Fruit fly (Drosophila melanogaster) whole organism: ENCODE data around the gene comm2.

Experiments
- CG8478 ChIP-seq: fragments of >200 bp; optimal IDR thresholded peaks from 2 replicates; lab custom pipeline; 2018; ENCODE audit warnings: inconsistent platforms
- Dll ChIP-seq: fragments of >200 bp; optimal IDR thresholded peaks from 2 replicates; lab custom pipeline; 2017
- EcR ChIP-seq, 2 experiments: fragments of >200 bp; optimal IDR thresholded peaks; 2 replicates each; lab custom pipeline; 2017; ENCODE audit warnings: missing biosample characterization in 2 of 2, missing genetic modification characterization in 2 of 2, missing genetic modification reagents in 2 of 2
- pan ChIP-seq: fragments of >200 bp; optimal IDR thresholded peaks from 2 replicates; lab custom pipeline; 2017
- psq ChIP-seq: fragments of >200 bp; optimal IDR thresholded peaks from 2 replicates; lab custom pipeline; 2017
- usp ChIP-seq: fragments of >200 bp; optimal IDR thresholded peaks from 2 replicates; lab custom pipeline; 2017; ENCODE audit warnings: missing biosample characterization, missing genetic modification characterization, mixed read lengths

The comm2 gene

dm6 chr3L:15720224-15720623, 20.6 kb upstream of the comm2 start:
- TF ChIP-seq CG8478 (lab: Kevin White, UChicago) (no peak), usp (no peak), Dll (no peak), psq (no peak), EcR (GFP tag; optimal IDR thresholded peaks at IDR 0.05; lab: Kevin White, UChicago) (no peak), pan (lab: Kevin White, UChicago) (no peak)

- no peak for TF ChIP-seq psq
- no peak for TF ChIP-seq usp
- TF ChIP-seq pan (lab: Kevin White, UChicago): no peak
- TF ChIP-seq EcR (GFP tag; optimal IDR thresholded peaks at IDR 0.05; lab: Kevin White, UChicago): no peak
- TF ChIP-seq CG8478 (lab: Kevin White, UChicago): no peak
- TF ChIP-seq Dll: no peak
These were observed 17.9 kb upstream of the comm2 start, which contains the start of gene CG42570 for dm6 chr3L:15717519-15717918. Gene CG42570, plus strand, starts transcription at chr3L:15717819.

- no peak for TF ChIP-seq psq
- TF ChIP-seq pan (lab: Kevin White, UChicago): no peak
- TF ChIP-seq EcR (GFP tag; optimal IDR thresholded peaks at IDR 0.05; lab: Kevin White, UChicago): no peak
- TF ChIP-seq usp: no peak
- no peak for TF ChIP-seq CG8478 (lab: Kevin White, UChicago)
- TF ChIP-seq Dll: no peak
These were observed 16.3 kb upstream of the comm2 start, which contains the start of gene CG42571 for dm6 chr3L:15715788-15716503. Gene CG42571, plus strand, starts transcription at chr3L:15716453.

dm6 chr3L:15713932-15714492, 14.4 kb upstream of the comm2 start:
- TF ChIP-seq usp (no peak), psq (no peak), Dll (no peak), CG8478 (lab: Kevin White, UChicago) (no peak), EcR (GFP tag; optimal IDR thresholded peaks at IDR 0.05; lab: Kevin White, UChicago) (no peak), pan (lab: Kevin White, UChicago) (no peak)

dm6 chr3L:15712063-15712462, 12.4 kb upstream of the comm2 start:
- TF ChIP-seq Dll (no peak), psq (no peak), usp (no peak), pan (lab: Kevin White, UChicago) (no peak), CG8478 (lab: Kevin White, UChicago) (no peak)

dm6 chr3L:15711164-15711563, 11.5 kb upstream of the comm2 start:
- TF ChIP-seq Dll (no peak), pan (lab: Kevin White, UChicago) (no peak), CG8478 (lab: Kevin White, UChicago) (no peak), EcR (GFP tag; optimal IDR thresholded peaks at IDR 0.05; lab: Kevin White, UChicago) (no peak), usp (no peak), psq (no peak)

- TF ChIP-seq EcR (GFP tag; optimal IDR thresholded peaks at IDR 0.05; lab: Kevin White, UChicago): no peak
- no peak for TF ChIP-seq psq
- no peak for TF ChIP-seq pan (lab: Kevin White, UChicago)
- no peak for TF ChIP-seq Dll
- no peak for TF ChIP-seq usp
- TF ChIP-seq CG8478 (lab: Kevin White, UChicago): no peak
These were observed 10.5 kb upstream of the comm2 start for dm6 chr3L:15710125-15710524.

dm6 chr3L:15708579-15708978, 8.9 kb upstream of the comm2 start:
- TF ChIP-seq Dll: no peak
- TF ChIP-seq psq: no peak

dm6 chr3L:15708158-15708557, 8.5 kb upstream of the comm2 start:
- TF ChIP-seq pan (lab: Kevin White, UChicago) (no peak), CG8478 (lab: Kevin White, UChicago) (no peak), EcR (GFP tag; optimal IDR thresholded peaks at IDR 0.05; lab: Kevin White, UChicago) (no peak), usp (no peak)

dm6 chr3L:15706199-15706598, 6.5 kb upstream of the comm2 start:
- TF ChIP-seq EcR (GFP tag; optimal IDR thresholded peaks at IDR 0.05; lab: Kevin White, UChicago) (no peak), usp (no peak), Dll (no peak), CG8478 (lab: Kevin White, UChicago) (no peak), pan (lab: Kevin White, UChicago) (no peak), psq (no peak)

- TF ChIP-seq CG8478 (lab: Kevin White, UChicago): no peak
- TF ChIP-seq psq: no peak
- no peak for TF ChIP-seq pan (lab: Kevin White, UChicago)
- no peak for TF ChIP-seq Dll
- no peak for TF ChIP-seq usp
- peak; percentile 30 to 61 for TF ChIP-seq EcR (GFP tag; optimal IDR thresholded peaks at IDR 0.05; lab: Kevin White, UChicago)
These were observed 4.8 kb upstream of the comm2 start for dm6 chr3L:15704250-15704985.

- peak in 1 of 2 experiments; percentile 28 for TF ChIP-seq EcR (GFP tag; optimal IDR thresholded peaks at IDR 0.05; lab: Kevin White, UChicago)
- TF ChIP-seq pan (lab: Kevin White, UChicago): no peak
These were observed 3.9 kb upstream of the comm2 start for dm6 chr3L:15703330-15704119.
